Worm (Caenorhabditis elegans): ENCODE results near the gene clp-1.
"Not testable (repeated sequence)": the region's sequence is repeated elsewhere in the genome, so short reads cannot be mapped to it uniquely, and the experiment has no call there.

- TF ChIP-seq npax-4 (tag; optimal IDR thresholded peaks at IDR 0.05); pqm-1 (tag; optimal IDR thresholded peaks at IDR 0.05); nfya-1 (tag; optimal IDR thresholded peaks at IDR 0.05); sox-2 (GFP tag; IDR thresholded peaks at IDR 0.05); ceh-24 (tag; optimal IDR thresholded peaks at IDR 0.05); mec-3 (tag; optimal IDR thresholded peaks at IDR 0.05; ENCODE audit: borderline replicate concordance): not testable (repeated sequence)
Observed at ce11 chrIII:7958922-7959609, 20.7 kb upstream of the clp-1 start, which contains the start of gene F54H12.10.
